Fruit fly (Drosophila melanogaster): ENCODE measurements around the gene tll.

Gene tll

dm6 chr3R:30851843-30852365 lies at the start of gene tll:
TSS of gene tll (plus strand) at chr3R:30852315.
- no peak for TF ChIP-seq noc (tag; optimal IDR thresholded peaks at IDR 0.05)

- TF ChIP-seq noc (tag; optimal IDR thresholded peaks at IDR 0.05): no peak
Measured at dm6 chr3R:30802779-30803178, 49.3 kb upstream of the tll start.

DNA sequence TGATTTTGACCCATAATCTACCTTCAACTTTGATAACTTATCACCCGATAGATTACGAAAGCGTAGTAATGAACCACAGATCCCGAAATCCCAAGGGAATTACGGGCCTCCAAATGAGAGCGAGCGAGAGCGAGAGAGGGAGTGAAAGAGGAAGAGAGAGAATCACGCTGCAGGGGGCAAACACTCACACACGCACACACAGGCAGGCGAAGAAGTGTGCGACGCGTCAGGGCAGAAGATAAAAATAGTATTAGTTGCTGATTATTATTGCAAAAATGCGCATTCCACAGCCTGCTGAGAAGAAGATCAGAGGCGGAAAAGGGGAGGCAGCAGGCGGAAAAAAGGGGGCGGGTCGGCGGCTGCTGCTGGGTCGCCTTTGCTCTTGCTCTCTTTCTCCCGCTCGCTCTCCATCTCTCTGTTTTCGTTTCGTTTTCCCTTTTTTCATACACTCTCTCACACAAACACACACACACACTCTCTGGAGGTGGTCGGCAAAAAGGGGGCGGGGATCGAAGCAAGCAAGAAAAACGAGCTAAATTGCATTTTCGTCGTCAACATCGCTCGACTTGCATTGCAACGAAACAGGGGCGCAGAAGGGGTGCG lies 48.8 kb upstream of the tll start:
- TF ChIP-seq noc (tag; optimal IDR thresholded peaks at IDR 0.05): no peak

dm6 chr3R:30803815-30804515 lies 48.1 kb upstream of the tll start:
- TF ChIP-seq noc (tag; optimal IDR thresholded peaks at IDR 0.05): no peak

- no peak for TF ChIP-seq noc (tag; optimal IDR thresholded peaks at IDR 0.05)
Measured at dm6 chr3R:30805196-30805595, 46.9 kb upstream of the tll start.

- no peak for TF ChIP-seq noc (tag; optimal IDR thresholded peaks at IDR 0.05)
Measured at dm6 chr3R:30805762-30806371, 46.2 kb upstream of the tll start.

- TF ChIP-seq noc (tag; optimal IDR thresholded peaks at IDR 0.05): no peak
Measured at dm6 chr3R:30806490-30807195, 45.5 kb upstream of the tll start, which contains the start of the genes wts and dj-1beta. TSS of gene wts (minus strand) at chr3R:30806619. TSS of gene dj-1beta (plus strand) at chr3R:30807117.

DNA sequence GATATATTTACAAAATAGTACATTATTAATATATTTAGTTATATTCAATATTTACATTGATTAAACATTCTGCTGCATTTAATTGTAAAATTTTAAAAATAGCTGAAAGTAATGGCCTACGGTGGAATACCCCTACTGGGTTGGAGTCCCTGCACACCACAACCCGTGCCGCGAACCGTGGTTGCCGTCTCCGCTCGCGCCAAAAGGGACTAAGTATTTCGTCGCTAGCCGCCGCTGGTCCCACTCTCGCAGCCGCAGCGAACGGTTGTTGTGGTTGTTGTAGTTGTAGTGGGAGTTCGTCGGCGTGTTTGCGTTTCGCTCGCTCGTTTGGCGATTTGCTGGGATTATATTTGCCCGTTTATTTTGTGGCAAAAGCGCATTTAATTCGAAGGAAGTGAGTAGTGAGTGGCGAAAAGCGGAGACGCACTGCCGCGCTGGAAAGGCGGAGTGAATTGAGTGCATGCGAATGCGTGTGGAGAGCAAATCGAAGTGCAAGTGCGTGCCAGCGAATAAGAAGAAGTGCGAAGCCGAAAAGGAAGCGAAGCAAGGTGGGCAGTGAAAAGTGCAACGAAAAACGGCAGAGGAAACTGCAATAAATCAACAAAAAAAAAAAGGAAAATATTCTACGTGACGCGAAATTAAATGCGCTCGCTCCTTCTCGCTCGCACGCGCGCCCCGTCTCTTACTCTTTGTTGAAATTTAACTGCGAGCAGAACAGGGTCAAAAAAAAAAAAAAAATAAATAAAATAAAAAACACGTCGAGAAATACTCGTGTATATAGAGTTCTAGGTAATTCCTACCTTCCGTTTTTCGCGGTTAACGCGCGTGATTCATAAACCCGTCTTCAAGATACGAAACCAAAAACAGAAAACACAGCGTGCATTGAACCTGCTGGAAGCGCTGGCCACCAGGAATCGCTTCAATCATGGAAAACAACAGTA lies 43.5 kb upstream of the tll start, which contains the start of gene cindr:
cindr (plus strand) TSS at position 272 of the 941 bp plus-strand sequence.
- TF ChIP-seq noc (tag; optimal IDR thresholded peaks at IDR 0.05): peak; percentile 31

dm6 chr3R:30809287-30809933 lies 42.7 kb upstream of the tll start:
- no peak for TF ChIP-seq noc (tag; optimal IDR thresholded peaks at IDR 0.05)

DNA sequence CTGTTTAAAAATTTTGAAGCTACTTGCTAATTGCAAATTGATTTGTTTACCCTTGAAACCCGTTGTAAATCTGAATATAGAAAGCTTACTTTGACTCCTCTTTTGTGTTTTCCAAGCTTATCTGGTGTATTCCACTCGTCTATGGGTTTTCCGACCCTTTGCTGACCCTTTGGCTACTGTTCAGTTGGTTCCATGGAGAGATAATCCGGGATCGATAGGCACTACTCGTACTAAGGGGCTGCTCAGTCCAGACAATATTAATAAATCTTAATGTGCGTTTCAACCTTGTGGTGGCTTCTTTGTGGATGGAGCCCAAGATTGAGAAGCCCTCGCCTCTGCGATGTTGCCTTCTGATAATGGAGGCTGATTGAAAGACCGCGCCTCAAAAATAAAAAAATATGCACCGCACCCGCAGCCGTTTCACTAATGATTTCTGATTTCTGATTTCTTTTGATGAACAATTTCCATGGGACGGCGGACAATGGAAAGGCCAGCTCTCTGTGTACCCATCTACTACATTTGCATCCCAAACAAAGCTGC lies 41.8 kb upstream of the tll start:
- TF ChIP-seq noc (tag; optimal IDR thresholded peaks at IDR 0.05): no peak

- TF ChIP-seq noc (tag; optimal IDR thresholded peaks at IDR 0.05): no peak
Measured at dm6 chr3R:30811300-30812022, 40.7 kb upstream of the tll start.

dm6 chr3R:30812023-30812345 lies 40.1 kb upstream of the tll start:
- no peak for TF ChIP-seq noc (tag; optimal IDR thresholded peaks at IDR 0.05)

- no peak for TF ChIP-seq noc (tag; optimal IDR thresholded peaks at IDR 0.05)
Measured at dm6 chr3R:30812401-30813207, 39.5 kb upstream of the tll start.

All from whole organism, larva.